Fruit fly (Drosophila melanogaster) whole organism, embryonic: Measurements from ENCODE around the gene CG14054.
A peak's percentile ranks its signal among the peaks of the same experiment; 100 is the strongest.

ENCODE experiments used
- C15 ChIP-seq: fragments of 200-800 bp; sonication (Bioruptor generic); IDR thresholded peaks from 3 replicates; pipeline ENCODE4 v1.3.6; 2022; ENCODE audit warnings: missing biosample characterization, missing genetic modification characterization
- CG1024 ChIP-seq: fragments of 200-800 bp; sonication (Bioruptor generic); IDR thresholded peaks from 2 replicates; pipeline ENCODE4 v1.3.6; 2022; ENCODE audit warnings: missing biosample characterization, missing genetic modification characterization
- CG11085 ChIP-seq: fragments of 200-800 bp; sonication (Bioruptor generic); IDR thresholded peaks from 2 replicates; pipeline ENCODE4 v1.3.6; 2022; ENCODE audit warnings: missing biosample characterization, missing genetic modification characterization
- CG11398 ChIP-seq: fragments of 200-800 bp; sonication (Bioruptor generic); optimal IDR thresholded peaks from 2 replicates; lab custom pipeline; 2016; ENCODE audit warnings: missing biosample characterization, missing genetic modification characterization
- CG11504 ChIP-seq: fragments of 200-800 bp; sonication (Bioruptor generic); optimal IDR thresholded peaks from 3 replicates; lab custom pipeline; 2019; ENCODE audit warnings: missing biosample characterization, mild to moderate bottlenecking, missing genetic modification characterization, moderate library complexity
- CG13296 ChIP-seq: fragments of 200-800 bp; sonication (Bioruptor generic); optimal IDR thresholded peaks from 3 replicates; lab custom pipeline; 2018; ENCODE audit warnings: missing biosample characterization, mild to moderate bottlenecking, missing genetic modification characterization
- CG15479 ChIP-seq: fragments of 200-800 bp; sonication (Bioruptor generic); optimal IDR thresholded peaks from 3 replicates; lab custom pipeline; 2019; ENCODE audit warnings: missing biosample characterization, mild to moderate bottlenecking, missing genetic modification characterization, moderate library complexity
- CG17186 ChIP-seq: fragments of 200-800 bp; sonication (Bioruptor generic); optimal IDR thresholded peaks from 3 replicates; lab custom pipeline; 2017; ENCODE audit warnings: missing biosample characterization, missing genetic modification reagents, missing genetic modification characterization
- CG17328 ChIP-seq: fragments of 200-800 bp; sonication (Bioruptor generic); IDR thresholded peaks from 2 replicates; pipeline ENCODE4 v1.3.6; 2022; ENCODE audit warnings: missing biosample characterization, missing genetic modification characterization
- CG1792 ChIP-seq: fragments of 200-800 bp; sonication (Bioruptor generic); optimal IDR thresholded peaks from 2 replicates; lab custom pipeline; 2016; ENCODE audit warnings: missing biosample characterization, missing genetic modification characterization
- CG2199 ChIP-seq: fragments of 200-800 bp; sonication (Bioruptor generic); IDR thresholded peaks from 3 replicates; pipeline ENCODE4 v1.3.6; 2022; ENCODE audit warnings: missing biosample characterization, missing genetic modification characterization
- CG34422 ChIP-seq: fragments of 200-800 bp; sonication (Bioruptor generic); IDR thresholded peaks from 3 replicates; pipeline ENCODE4 v1.3.6; 2022; ENCODE audit warnings: missing biosample characterization, missing genetic modification characterization
- CG4282 ChIP-seq: fragments of 200-800 bp; sonication (Bioruptor generic); optimal IDR thresholded peaks from 2 replicates; lab custom pipeline; 2016; ENCODE audit warnings: missing biosample characterization, missing genetic modification characterization
- CG4730 ChIP-seq: fragments of 200-800 bp; sonication (Bioruptor generic); IDR thresholded peaks from 2 replicates; pipeline ENCODE4 v1.3.6; 2022; ENCODE audit warnings: missing biosample characterization, missing genetic modification characterization
- CG4820 ChIP-seq: fragments of 200-800 bp; sonication (Bioruptor generic); optimal IDR thresholded peaks from 3 replicates; lab custom pipeline; 2016; ENCODE audit warnings: missing biosample characterization, missing genetic modification characterization
- CG6683 ChIP-seq: fragments of 200-800 bp; sonication (Bioruptor generic); optimal IDR thresholded peaks from 2 replicates; lab custom pipeline; 2017; ENCODE audit warnings: missing biosample characterization, mild to moderate bottlenecking, missing genetic modification characterization, missing genetic modification reagents
- CG7745 ChIP-seq: fragments of 200-800 bp; sonication (Bioruptor generic); optimal IDR thresholded peaks from 2 replicates; lab custom pipeline; 2018; ENCODE audit warnings: missing biosample characterization, mild to moderate bottlenecking, missing genetic modification characterization, moderate library complexity
- CG7963 ChIP-seq: fragments of 200-800 bp; sonication (Bioruptor generic); IDR thresholded peaks from 3 replicates; pipeline ENCODE4 v1.3.6; 2022; ENCODE audit warnings: missing biosample characterization, missing genetic modification characterization; ENCODE audit not compliant: partially characterized antibody
- CG9876 ChIP-seq: fragments of 200-800 bp; sonication (Bioruptor generic); optimal IDR thresholded peaks from 2 replicates; lab custom pipeline; 2016; ENCODE audit warnings: missing biosample characterization, missing genetic modification characterization
- CG9932 ChIP-seq: fragments of 200-800 bp; sonication (Bioruptor generic); IDR thresholded peaks from 2 replicates; pipeline ENCODE4 v1.3.6; 2022; ENCODE audit warnings: missing biosample characterization, missing genetic modification characterization
- Chrac-16 ChIP-seq: fragments of 200-800 bp; sonication (Bioruptor generic); optimal IDR thresholded peaks from 3 replicates; lab custom pipeline; 2016; ENCODE audit warnings: missing biosample characterization, missing genetic modification characterization
- CoRest ChIP-seq: fragments of 200-800 bp; sonication (Bioruptor generic); optimal IDR thresholded peaks from 3 replicates; lab custom pipeline; 2018; ENCODE audit warnings: missing biosample characterization, mild to moderate bottlenecking, missing genetic modification characterization, moderate library complexity
- D ChIP-seq, 2 experiments: fragments of 200-800 bp in 1 of 2; fragments of >200 bp in 1 of 2; sonication (Bioruptor generic) in 1 of 2; optimal IDR thresholded peaks; 2 replicates in 1 of 2; 3 replicates in 1 of 2; lab custom pipeline; 2017; ENCODE audit warnings: mild to moderate bottlenecking in 1 of 2, missing biosample characterization in 1 of 2, missing genetic modification characterization in 1 of 2, missing genetic modification reagents in 1 of 2
- D19A ChIP-seq: fragments of 200-800 bp; optimal IDR thresholded peaks from 3 replicates; lab custom pipeline; 2019; ENCODE audit warnings: missing biosample characterization, mild to moderate bottlenecking, missing genetic modification characterization, moderate library complexity
- D19B ChIP-seq: fragments of 200-800 bp; sonication (Bioruptor generic); optimal IDR thresholded peaks from 2 replicates; lab custom pipeline; 2017; ENCODE audit warnings: missing biosample characterization, mild to moderate bottlenecking, missing genetic modification characterization
- Deaf1 ChIP-seq: fragments of 200-800 bp; optimal IDR thresholded peaks from 3 replicates; lab custom pipeline; 2019; ENCODE audit warnings: missing biosample characterization, mild to moderate bottlenecking, missing genetic modification characterization, moderate library complexity
- Dfd ChIP-seq, 2 experiments: fragments of >200 bp; optimal IDR thresholded peaks; 2 replicates each; lab custom pipeline; 2017; ENCODE audit warnings: missing biosample characterization in 2 of 2, missing genetic modification characterization in 2 of 2
- Fer3 ChIP-seq: fragments of 200-800 bp; sonication (Bioruptor generic); optimal IDR thresholded peaks from 2 replicates; lab custom pipeline; 2018; ENCODE audit warnings: missing biosample characterization, mild to moderate bottlenecking, missing genetic modification characterization, moderate library complexity
- H2.0 ChIP-seq: fragments of 200-800 bp; sonication (Bioruptor generic); IDR thresholded peaks from 2 replicates; pipeline ENCODE4 v1.3.6; 2022; ENCODE audit warnings: missing biosample characterization, missing genetic modification characterization
- Hr39 ChIP-seq: fragments of >200 bp; optimal IDR thresholded peaks from 2 replicates; lab custom pipeline; 2017
- Kr ChIP-seq: fragments of 200-800 bp; sonication (Bioruptor generic); optimal IDR thresholded peaks from 2 replicates; lab custom pipeline; 2017; ENCODE audit warnings: missing biosample characterization, mild to moderate bottlenecking, missing genetic modification characterization
- Mrtf ChIP-seq: fragments of 200-800 bp; sonication (Bioruptor generic); IDR thresholded peaks from 3 replicates; pipeline ENCODE4 v1.3.6; 2022; ENCODE audit warnings: missing biosample characterization, missing genetic modification characterization
- Oaz ChIP-seq: fragments of 200-800 bp; sonication (Bioruptor generic); IDR thresholded peaks from 2 replicates; pipeline ENCODE4 v1.3.6; 2022; ENCODE audit warnings: missing biosample characterization, missing genetic modification characterization
- Rx ChIP-seq: fragments of 200-800 bp; sonication (Bioruptor generic); IDR thresholded peaks from 2 replicates; pipeline ENCODE4 v1.3.6; 2022; ENCODE audit warnings: missing biosample characterization, missing genetic modification characterization
- Ssrp ChIP-seq: fragments of 200-800 bp; sonication (Bioruptor generic); optimal IDR thresholded peaks from 2 replicates; lab custom pipeline; 2018; ENCODE audit warnings: missing biosample characterization, mild to moderate bottlenecking, missing genetic modification characterization, moderate library complexity
- TFAM ChIP-seq: fragments of 200-800 bp; sonication (Bioruptor generic); optimal IDR thresholded peaks from 2 replicates; lab custom pipeline; 2017; ENCODE audit warnings: missing biosample characterization, missing genetic modification characterization, inconsistent platforms
- ac ChIP-seq: fragments of 200-800 bp; sonication (Bioruptor generic); optimal IDR thresholded peaks from 3 replicates; lab custom pipeline; 2017; ENCODE audit warnings: missing biosample characterization, mild to moderate bottlenecking, missing genetic modification characterization
- crol ChIP-seq: fragments of 200-800 bp; sonication (Bioruptor generic); IDR thresholded peaks from 2 replicates; pipeline ENCODE4 v1.3.6; 2022; ENCODE audit warnings: missing biosample characterization, missing genetic modification characterization
- en ChIP-seq: fragments of 200-800 bp; sonication (Bioruptor generic); optimal IDR thresholded peaks from 2 replicates; lab custom pipeline; 2016; ENCODE audit warnings: missing biosample characterization, missing genetic modification characterization
- ewg ChIP-seq: fragments of 200-800 bp; sonication (Bioruptor generic); optimal IDR thresholded peaks from 3 replicates; lab custom pipeline; 2017; ENCODE audit warnings: mild to moderate bottlenecking, missing biosample characterization, missing genetic modification reagents, missing genetic modification characterization
- gfzf ChIP-seq: fragments of 200-800 bp; sonication (Bioruptor generic); optimal IDR thresholded peaks from 2 replicates; lab custom pipeline; 2016; ENCODE audit warnings: missing biosample characterization, mild to moderate bottlenecking, missing genetic modification characterization, moderate library complexity
- nerfin-1 ChIP-seq: fragments of 200-800 bp; sonication (Bioruptor generic); optimal IDR thresholded peaks from 3 replicates; lab custom pipeline; 2019; ENCODE audit warnings: missing biosample characterization, mild to moderate bottlenecking, missing genetic modification characterization, moderate library complexity
- p53 ChIP-seq: fragments of 200-800 bp; sonication (Bioruptor generic); optimal IDR thresholded peaks from 2 replicates; lab custom pipeline; 2016; ENCODE audit warnings: missing biosample characterization, missing genetic modification characterization
- pita ChIP-seq: fragments of 200-800 bp; sonication (Bioruptor generic); optimal IDR thresholded peaks from 2 replicates; lab custom pipeline; 2017; ENCODE audit warnings: missing biosample characterization, mild to moderate bottlenecking, missing genetic modification characterization
- pum ChIP-seq: fragments of 200-800 bp; sonication (Bioruptor generic); optimal IDR thresholded peaks from 2 replicates; lab custom pipeline; 2016; ENCODE audit warnings: missing biosample characterization, missing genetic modification characterization
- repo ChIP-seq: fragments of 200-800 bp; sonication (Bioruptor generic); optimal IDR thresholded peaks from 2 replicates; lab custom pipeline; 2016; ENCODE audit warnings: missing biosample characterization, missing genetic modification characterization
- run ChIP-seq: fragments of 200-800 bp; sonication (Bioruptor generic); optimal IDR thresholded peaks from 3 replicates; lab custom pipeline; 2018; ENCODE audit warnings: missing biosample characterization, mild to moderate bottlenecking, missing genetic modification characterization
- schlank ChIP-seq: fragments of 200-800 bp; sonication (Bioruptor generic); optimal IDR thresholded peaks from 2 replicates; lab custom pipeline; 2018; ENCODE audit warnings: missing biosample characterization, mild to moderate bottlenecking, missing genetic modification characterization
- scrt ChIP-seq: fragments of 200-800 bp; sonication (Bioruptor generic); optimal IDR thresholded peaks from 2 replicates; lab custom pipeline; 2018; ENCODE audit warnings: missing biosample characterization, mild to moderate bottlenecking, missing genetic modification characterization, moderate library complexity
- toy ChIP-seq: fragments of 200-800 bp; sonication (Bioruptor generic); IDR thresholded peaks from 2 replicates; pipeline ENCODE4 v1.3.6; 2022; ENCODE audit warnings: missing biosample characterization, missing genetic modification characterization

CG14054 gene

dm6 chrX:2081848-2082365 lies 15.7 kb upstream of the CG14054 start (continued):
- TF ChIP-seq D (optimal IDR thresholded peaks at IDR 0.05; lab: Kevin White, UChicago) = no peak
- TF ChIP-seq D (GFP tag; optimal IDR thresholded peaks at IDR 0.05; lab: Kevin White, UChicago) = no peak
- TF ChIP-seq CG9876 (GFP tag; lab: Kevin White, UChicago) = no peak
- TF ChIP-seq ewg (GFP tag; lab: Kevin White, UChicago) = peak; percentile 68
- TF ChIP-seq en (GFP tag; lab: Kevin White, UChicago) = no peak
- no peak for TF ChIP-seq CG4820 (GFP tag; lab: Kevin White, UChicago)
- TF ChIP-seq CG6683 = no peak
- TF ChIP-seq crol (GFP tag; lab: Robert Waterston, UW) = peak; percentile 70
- TF ChIP-seq CG4282 (GFP tag; lab: Kevin White, UChicago) = no peak
- no peak for TF ChIP-seq Dfd (GFP tag; optimal IDR thresholded peaks at IDR 0.05; lab: Kevin White, UChicago)
- peak; percentile 23 for TF ChIP-seq Deaf1 (tag; lab: Kevin White, UChicago)
- no peak for TF ChIP-seq pita (GFP tag; lab: Kevin White, UChicago)
- peak; percentile 44 for TF ChIP-seq nerfin-1 (tag; lab: Kevin White, UChicago)
- TF ChIP-seq CG1792 (GFP tag; lab: Kevin White, UChicago) = no peak
- no peak for TF ChIP-seq Oaz (GFP tag; lab: Robert Waterston, UW)
- no peak for TF ChIP-seq CG7963 (GFP tag; lab: Robert Waterston, UW)
- TF ChIP-seq pum (GFP tag; lab: Kevin White, UChicago) = no peak
- TF ChIP-seq Hr39 (lab: Kevin White, UChicago) = no peak
- peak; percentile 63 for TF ChIP-seq scrt
- no peak for TF ChIP-seq Chrac-16 (GFP tag; lab: Kevin White, UChicago)
- no peak for TF ChIP-seq gfzf (GFP tag; lab: Kevin White, UChicago)
- TF ChIP-seq C15 = no peak
- TF ChIP-seq CG13296 (GFP tag; lab: Kevin White, UChicago) = no peak
- no peak for TF ChIP-seq CoRest (tag; lab: Kevin White, UChicago)
- TF ChIP-seq CG34422 (GFP tag; lab: Robert Waterston, UW) = 0 out of 3 replicates have a peak, but pooled peaks have one; percentile 12
- TF ChIP-seq H2.0 (GFP tag; lab: Robert Waterston, UW) = no peak
- TF ChIP-seq CG7745 (tag; lab: Kevin White, UChicago) = no peak
- no peak for TF ChIP-seq Rx (GFP tag; lab: Robert Waterston, UW)

DNA sequence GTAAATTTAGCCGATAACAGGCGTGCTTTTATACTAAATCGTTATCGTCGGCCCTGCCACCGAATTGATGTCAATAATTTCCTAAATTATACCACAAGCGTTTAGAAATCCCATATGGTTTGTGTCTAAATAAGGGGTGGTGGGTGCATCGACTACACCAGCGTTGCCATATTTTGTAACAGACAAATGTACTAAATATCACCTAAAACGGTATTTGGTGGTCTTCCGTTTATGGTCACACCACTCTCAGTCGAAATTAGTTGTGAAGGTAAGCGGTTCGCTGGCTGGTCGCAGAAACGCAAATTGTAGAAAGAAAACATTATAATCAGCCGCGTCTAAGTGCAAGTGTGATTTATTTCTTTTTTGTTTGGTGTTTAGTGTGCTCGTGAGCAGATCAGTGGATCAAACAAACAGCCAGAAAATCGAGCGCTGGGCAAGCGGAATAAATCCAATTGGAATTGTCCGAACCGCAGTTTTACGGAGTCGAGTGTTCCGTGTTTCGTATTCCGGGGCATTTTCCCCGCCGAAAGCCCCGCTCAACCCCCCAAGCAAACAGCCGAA lies 14.3 kb upstream of the CG14054 start, which contains the start of the genes CG16903 and Unc-76:
CG16903 (minus strand) TSS at position 39 of the 561 bp plus-strand sequence.
Unc-76 (plus strand) TSS at position 244 of the 561 bp plus-strand sequence.
- no peak for TF ChIP-seq Kr (GFP tag; lab: Kevin White, UChicago)
- no peak for TF ChIP-seq Ssrp (tag; lab: Kevin White, UChicago)
- peak; percentile 57 for TF ChIP-seq CG11504 (tag; lab: Kevin White, UChicago)
- peak; percentile 28 for TF ChIP-seq CG17186 (GFP tag; lab: Kevin White, UChicago)
- no peak for TF ChIP-seq D19B (GFP tag; lab: Kevin White, UChicago)
- TF ChIP-seq TFAM (GFP tag; lab: Kevin White, UChicago) = no peak
- no peak for TF ChIP-seq toy (GFP tag; lab: Robert Waterston, UW)
- TF ChIP-seq repo (GFP tag; lab: Kevin White, UChicago) = no peak
- TF ChIP-seq D19A (tag; lab: Kevin White, UChicago) = peak; percentile 37
- TF ChIP-seq CG2199 = no peak
- TF ChIP-seq p53 = peak; percentile 66
- TF ChIP-seq CG4730 (GFP tag; lab: Robert Waterston, UW) = no peak
- TF ChIP-seq CG11085 = no peak
- TF ChIP-seq schlank = no peak
- TF ChIP-seq Mrtf (GFP tag; lab: Robert Waterston, UW) = no peak
- no peak for TF ChIP-seq CG1024
- TF ChIP-seq CG9932 = peak; percentile 37; the same call in 1 of the 2 replicates
- peak; percentile 73 for TF ChIP-seq crol (GFP tag; lab: Robert Waterston, UW)
- peak; percentile 47 for TF ChIP-seq nerfin-1 (tag; lab: Kevin White, UChicago)
- TF ChIP-seq run (tag; lab: Kevin White, UChicago) = peak; percentile 29
- TF ChIP-seq CG17328 (GFP tag; lab: Robert Waterston, UW) = no peak
- TF ChIP-seq CG15479 (GFP tag; lab: Kevin White, UChicago) = no peak
- no peak for TF ChIP-seq Fer3 (tag; lab: Kevin White, UChicago)
- no peak for TF ChIP-seq CG1792 (GFP tag; lab: Kevin White, UChicago)
- TF ChIP-seq ac = no peak
- TF ChIP-seq CG11398 (GFP tag; lab: Kevin White, UChicago) = no peak
